Worm (Caenorhabditis elegans): ENCODE results near the gene Y45F10D.16.

DNA sequence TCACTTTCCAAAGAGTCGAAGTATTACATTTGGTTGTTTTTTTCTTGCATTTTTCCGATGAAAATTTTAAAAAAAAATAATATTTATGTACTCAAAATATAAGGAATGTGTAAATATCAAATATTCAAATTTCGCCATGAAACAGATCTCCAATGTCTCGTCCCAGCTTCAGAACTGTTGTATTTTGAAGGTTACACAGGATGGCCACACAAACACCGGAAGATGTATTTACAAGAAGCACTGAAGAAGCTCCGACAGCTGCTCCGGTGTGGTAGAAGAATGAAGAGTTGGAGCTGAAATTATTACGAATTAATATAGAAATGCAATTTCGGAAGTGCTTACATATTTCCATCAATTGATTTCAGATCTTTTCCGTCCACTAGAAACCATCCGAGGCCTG lies 6.1 kb downstream of the Y45F10D.16 start:
- TF ChIP-seq lin-38 (GFP tag; IDR thresholded peaks at IDR 0.05), result no peak
- TF ChIP-seq hlh-11 (tag; optimal IDR thresholded peaks at IDR 0.05), result no peak
- TF ChIP-seq ceh-82 (tag; optimal IDR thresholded peaks at IDR 0.05), result no peak
- TF ChIP-seq unc-39 (tag; optimal IDR thresholded peaks at IDR 0.05), result no peak
- no peak for TF ChIP-seq zag-1 (tag; optimal IDR thresholded peaks at IDR 0.05)
- no peak for TF ChIP-seq ama-1 (optimal IDR thresholded peaks at IDR 0.05)
- TF ChIP-seq zip-11 (GFP tag; IDR thresholded peaks at IDR 0.05), result no peak
- no peak for TF ChIP-seq nhr-41 (GFP tag; IDR thresholded peaks at IDR 0.05)
- TF ChIP-seq ceh-32 (tag; optimal IDR thresholded peaks at IDR 0.05; ENCODE audit: poor library complexity), result no peak
- no peak for TF ChIP-seq mep-1 (tag; optimal IDR thresholded peaks at IDR 0.05)
- TF ChIP-seq unc-130 (GFP tag; optimal IDR thresholded peaks at IDR 0.05), result no peak
- no peak for TF ChIP-seq zfp-2 (tag; optimal IDR thresholded peaks at IDR 0.05)
- no peak for TF ChIP-seq nhr-11 (tag; optimal IDR thresholded peaks at IDR 0.05)
